Worm (Caenorhabditis elegans) whole organism, young adult: ENCODE measurements around the gene srlf-30.

Experiments used
- C06A6.2 ChIP-seq: fragments of 200-800 bp; sonication (Bioruptor generic); conservative IDR thresholded peaks from 2 replicates; pipeline ENCODE4 v1.3.6; 2022; ENCODE audit warnings: missing genetic modification characterization, missing compliant biosample characterization
- F10E7.11 ChIP-seq: sonication (generic microtip); optimal IDR thresholded peaks from 2 replicates; lab custom pipeline; 2017; ENCODE audit warnings: mild to moderate bottlenecking, missing genetic modification characterization, moderate library complexity, missing compliant biosample characterization
- F22D6.2 ChIP-seq: sonication (generic microtip); optimal IDR thresholded peaks from 2 replicates; lab custom pipeline; 2016; ENCODE audit warnings: mild to moderate bottlenecking, missing genetic modification characterization, missing compliant biosample characterization
- F37B4.10 ChIP-seq: fragments of 200-800 bp; sonication (Bioruptor generic); IDR thresholded peaks from 2 replicates; pipeline ENCODE4 v1.3.6; 2022; ENCODE audit warnings: missing genetic modification characterization, missing compliant biosample characterization
- F39B2.1 ChIP-seq: fragments of 200-800 bp; sonication (Bioruptor generic); IDR thresholded peaks from 2 replicates; pipeline ENCODE4 v1.3.6; 2022; ENCODE audit warnings: missing genetic modification reagents, missing genetic modification characterization, missing compliant biosample characterization
- T26A5.8 ChIP-seq: sonication (generic microtip); optimal IDR thresholded peaks from 2 replicates; lab custom pipeline; 2016; ENCODE audit warnings: missing genetic modification characterization, missing compliant biosample characterization
- ZK185.1 ChIP-seq: sonication (generic microtip); optimal IDR thresholded peaks from 2 replicates; lab custom pipeline; 2016; ENCODE audit warnings: mild to moderate bottlenecking, missing genetic modification characterization, missing compliant biosample characterization; ENCODE audit not compliant: poor library complexity, severe bottlenecking
- akir-1 ChIP-seq: fragments of 200-800 bp; sonication (Bioruptor generic); optimal IDR thresholded peaks from 2 replicates; lab custom pipeline; 2018; ENCODE audit warnings: mild to moderate bottlenecking, missing genetic modification characterization, moderate library complexity, missing compliant biosample characterization
- aptf-2 ChIP-seq: fragments of 200-800 bp; sonication (Bioruptor generic); conservative IDR thresholded peaks from 2 replicates; pipeline ENCODE4 v1.3.6; 2022; ENCODE audit warnings: missing genetic modification reagents, missing genetic modification characterization, missing compliant biosample characterization
- bed-2 ChIP-seq: fragments of 200-800 bp; sonication (Bioruptor generic); IDR thresholded peaks from 2 replicates; pipeline ENCODE4 v1.3.6; 2022; ENCODE audit warnings: missing genetic modification reagents, missing genetic modification characterization, missing compliant biosample characterization
- ccch-3 ChIP-seq: fragments of 200-800 bp; sonication (Bioruptor generic); optimal IDR thresholded peaks from 2 replicates; lab custom pipeline; 2018; ENCODE audit warnings: mild to moderate bottlenecking, missing genetic modification characterization, missing compliant biosample characterization
- ceh-100 ChIP-seq: fragments of 200-800 bp; sonication (Bioruptor generic); IDR thresholded peaks from 2 replicates; pipeline ENCODE4 v1.3.6; 2022; ENCODE audit warnings: missing genetic modification reagents, missing genetic modification characterization, missing compliant biosample characterization
- ceh-27 ChIP-seq: fragments of 200-800 bp; sonication (Bioruptor generic); optimal IDR thresholded peaks from 2 replicates; lab custom pipeline; 2018; ENCODE audit warnings: mild to moderate bottlenecking, missing genetic modification characterization, moderate library complexity, missing compliant biosample characterization
- ceh-40 ChIP-seq: fragments of 200-800 bp; sonication (Bioruptor generic); IDR thresholded peaks from 2 replicates; pipeline ENCODE4 v1.3.6; 2022; ENCODE audit warnings: missing genetic modification characterization, missing compliant biosample characterization
- chd-7 ChIP-seq: sonication (generic microtip); optimal IDR thresholded peaks from 2 replicates; lab custom pipeline; 2016; ENCODE audit warnings: mild to moderate bottlenecking, missing genetic modification characterization, moderate library complexity, missing compliant biosample characterization
- dox-1 ChIP-seq: fragments of 200-800 bp; sonication (Bioruptor generic); IDR thresholded peaks from 2 replicates; pipeline ENCODE4 v1.3.6; 2022; ENCODE audit warnings: missing genetic modification reagents, missing genetic modification characterization, missing compliant biosample characterization
- egl-44 ChIP-seq: fragments of 200-800 bp; sonication (Bioruptor generic); IDR thresholded peaks from 2 replicates; pipeline ENCODE4 v1.3.6; 2022; ENCODE audit warnings: missing genetic modification reagents, missing genetic modification characterization, missing compliant biosample characterization
- ets-4 ChIP-seq: fragments of 200-800 bp; sonication (Bioruptor generic); optimal IDR thresholded peaks from 2 replicates; lab custom pipeline; 2018; ENCODE audit warnings: mild to moderate bottlenecking, missing genetic modification characterization, missing compliant biosample characterization
- hlh-12 ChIP-seq: sonication (generic microtip); optimal IDR thresholded peaks from 2 replicates; lab custom pipeline; 2016; ENCODE audit warnings: missing genetic modification characterization, missing compliant biosample characterization
- hmg-1.2 ChIP-seq: fragments of 200-800 bp; sonication (Bioruptor generic); IDR thresholded peaks from 2 replicates; pipeline ENCODE4 v1.3.6; 2022; ENCODE audit warnings: missing genetic modification reagents, missing genetic modification characterization, missing compliant biosample characterization
- hrde-1 ChIP-seq: sonication (generic microtip); optimal IDR thresholded peaks from 2 replicates; lab custom pipeline; 2016; ENCODE audit warnings: missing genetic modification characterization, mild to moderate bottlenecking, missing compliant biosample characterization, moderate library complexity, missing genotype, missing genetic modification reagents, borderline replicate concordance
- lag-1 ChIP-seq: fragments of 200-800 bp; sonication (Bioruptor generic); IDR thresholded peaks from 2 replicates; pipeline ENCODE4 v1.3.6; 2022; ENCODE audit warnings: missing genetic modification reagents, missing genetic modification characterization, missing compliant biosample characterization
- lin-40 ChIP-seq: sonication (generic microtip); optimal IDR thresholded peaks from 2 replicates; lab custom pipeline; 2016; ENCODE audit warnings: missing genetic modification characterization, mild to moderate bottlenecking, missing compliant biosample characterization, missing genotype, missing genetic modification reagents
- mcd-1 ChIP-seq: fragments of 200-800 bp; sonication (Bioruptor generic); IDR thresholded peaks from 2 replicates; pipeline ENCODE4 v1.3.6; 2022; ENCODE audit warnings: missing genetic modification reagents, missing genetic modification characterization, missing compliant biosample characterization
- mel-28 ChIP-seq: sonication (generic microtip); optimal IDR thresholded peaks from 2 replicates; lab custom pipeline; 2016; ENCODE audit warnings: borderline replicate concordance, mild to moderate bottlenecking, missing genetic modification characterization, missing compliant biosample characterization
- nfya-1 ChIP-seq: sonication (generic microtip); optimal IDR thresholded peaks from 2 replicates; lab custom pipeline; 2017; ENCODE audit warnings: antibody characterized with exemption, missing compliant biosample characterization, missing genetic modification characterization, borderline replicate concordance; ENCODE audit not compliant: insufficient read depth
- nfya-2 ChIP-seq: fragments of 200-800 bp; sonication (Bioruptor generic); IDR thresholded peaks from 2 replicates; pipeline ENCODE4 v1.3.6; 2022; ENCODE audit warnings: missing genetic modification reagents, missing genetic modification characterization, missing compliant biosample characterization
- nfyb-1 ChIP-seq: fragments of 200-800 bp; sonication (Bioruptor generic); IDR thresholded peaks from 2 replicates; pipeline ENCODE4 v1.3.6; 2022; ENCODE audit warnings: missing genetic modification reagents, missing genetic modification characterization, missing compliant biosample characterization
- nhr-120 ChIP-seq: fragments of 200-800 bp; sonication (Bioruptor generic); IDR thresholded peaks from 2 replicates; pipeline ENCODE4 v1.3.6; 2022; ENCODE audit warnings: missing genetic modification characterization, missing compliant biosample characterization
- nhr-27 ChIP-seq: fragments of 200-800 bp; sonication (Bioruptor generic); optimal IDR thresholded peaks from 2 replicates; lab custom pipeline; 2018; ENCODE audit warnings: mild to moderate bottlenecking, missing genetic modification characterization, moderate library complexity, missing compliant biosample characterization
- pbrm-1 ChIP-seq: fragments of 200-800 bp; sonication (Bioruptor generic); IDR thresholded peaks from 2 replicates; pipeline ENCODE4 v1.3.6; 2022; ENCODE audit warnings: missing genetic modification reagents, missing genetic modification characterization, missing compliant biosample characterization
- rec-8 ChIP-seq, 2 experiments: sonication (generic microtip); optimal IDR thresholded peaks; 2 replicates each; lab custom pipeline; 2016; ENCODE audit warnings: mild to moderate bottlenecking in 2 of 2, missing genetic modification characterization in 2 of 2, missing genetic modification reagents in 2 of 2, missing genotype in 2 of 2, missing biosample characterization in 1 of 2, missing compliant biosample characterization in 1 of 2, moderate library complexity in 1 of 2
- snpc-1.3 ChIP-seq: sonication (generic microtip); optimal IDR thresholded peaks from 2 replicates; lab custom pipeline; 2017; ENCODE audit warnings: missing genetic modification characterization, mild to moderate bottlenecking, missing compliant biosample characterization, antibody characterized with exemption, moderate library complexity, missing genotype, missing genetic modification reagents; ENCODE audit not compliant: insufficient read depth
- zfh-2 ChIP-seq: fragments of 200-800 bp; sonication (Bioruptor generic); conservative IDR thresholded peaks from 2 replicates; pipeline ENCODE4 v1.3.6; 2022; ENCODE audit warnings: missing genetic modification reagents, missing genetic modification characterization, missing compliant biosample characterization
- ztf-26 ChIP-seq: sonication (generic microtip); optimal IDR thresholded peaks from 2 replicates; lab custom pipeline; 2017; ENCODE audit warnings: missing genetic modification characterization, missing compliant biosample characterization
- ztf-3 ChIP-seq: fragments of 200-800 bp; sonication (Bioruptor generic); optimal IDR thresholded peaks from 2 replicates; lab custom pipeline; 2018; ENCODE audit warnings: mild to moderate bottlenecking, missing genetic modification characterization, missing compliant biosample characterization

The srlf-30 gene

ce11 chrIV:10899091-10899490 lies 1.1 kb upstream of the srlf-30 start, which contains the start of the genes F13E9.9 and F13E9.19:
TSS of gene F13E9.9 (minus strand) at chrIV:10899191.
TSS of gene F13E9.19 (plus strand) at chrIV:10899406.
- TF ChIP-seq ceh-100 = no peak
- no peak for TF ChIP-seq C06A6.2 (GFP tag; lab: Robert Waterston, UW)
- no peak for TF ChIP-seq ztf-26 (tag; lab: Kevin White, UChicago)
- TF ChIP-seq dox-1 (GFP tag; lab: Robert Waterston, UW) = no peak
- TF ChIP-seq rec-8 (tag; optimal IDR thresholded peaks at IDR 0.05; lab: Kevin White, UChicago) = no peak
- no peak for TF ChIP-seq chd-7 (tag; lab: Kevin White, UChicago)

ce11 chrIV:10902476-10902875 lies 2.3 kb downstream of the srlf-30 start:
- no peak for TF ChIP-seq nfyb-1 (GFP tag; lab: Robert Waterston, UW)
- TF ChIP-seq hlh-12 (tag; lab: Kevin White, UChicago) = no peak
- TF ChIP-seq zfh-2 (GFP tag; lab: Robert Waterston, UW) = no peak
- no peak for TF ChIP-seq ets-4
- TF ChIP-seq egl-44 (GFP tag; lab: Robert Waterston, UW) = no peak
- no peak for TF ChIP-seq ztf-3 (GFP tag; lab: Kevin White, UChicago)
- no peak for TF ChIP-seq hmg-1.2 (GFP tag; lab: Robert Waterston, UW)
- TF ChIP-seq snpc-1.3 (tag; lab: Kevin White, UChicago) = no peak
- no peak for TF ChIP-seq nhr-27 (tag; lab: Kevin White, UChicago)
- no peak for TF ChIP-seq lin-40 (tag; lab: Kevin White, UChicago)
- TF ChIP-seq F37B4.10 (GFP tag; lab: Robert Waterston, UW) = no peak
- no peak for TF ChIP-seq F39B2.1 (GFP tag; lab: Robert Waterston, UW)
- no peak for TF ChIP-seq hrde-1 (tag; lab: Kevin White, UChicago)
- TF ChIP-seq ceh-40 = no peak
- no peak for TF ChIP-seq mcd-1 (GFP tag; lab: Robert Waterston, UW)

ce11 chrIV:10904282-10904681 lies 4.1 kb downstream of the srlf-30 start, which contains the start of gene ZK596.3:
TSS of gene ZK596.3 (minus strand) at chrIV:10904382.
- TF ChIP-seq lag-1 (GFP tag; lab: Robert Waterston, UW) (no peak), pbrm-1 (GFP tag; lab: Robert Waterston, UW) (no peak), F37B4.10 (GFP tag; lab: Robert Waterston, UW) (no peak), akir-1 (GFP tag; lab: Kevin White, UChicago) (no peak)

- TF ChIP-seq mel-28 (tag; lab: Kevin White, UChicago) (no peak), F10E7.11 (tag; lab: Kevin White, UChicago) (no peak), nhr-120 (GFP tag; lab: Robert Waterston, UW) (no peak), F22D6.2 (tag; lab: Kevin White, UChicago) (no peak), aptf-2 (no peak), nfya-2 (GFP tag; lab: Robert Waterston, UW) (no peak), ccch-3 (GFP tag; lab: Kevin White, UChicago) (no peak), T26A5.8 (tag; lab: Kevin White, UChicago) (no peak), bed-2 (GFP tag; lab: Robert Waterston, UW) (no peak), ZK185.1 (tag; lab: Kevin White, UChicago) (no peak), nfya-1 (tag; lab: Kevin White, UChicago) (no peak), lin-40 (tag; lab: Kevin White, UChicago) (no peak), ceh-27 (GFP tag; lab: Kevin White, UChicago) (no peak)
Measured at ce11 chrIV:10909206-10909605, 9.0 kb downstream of the srlf-30 start, which contains the start of gene ZK596.2. TSS of gene ZK596.2 (minus strand) at chrIV:10909306.
